Worm (Caenorhabditis elegans): ENCODE measurements around the gene kbp-3.

- TF ChIP-seq elt-3 (tag; optimal IDR thresholded peaks at IDR 0.05): no peak
- no peak for TF ChIP-seq snpc-4 (tag; optimal IDR thresholded peaks at IDR 0.05)
- peak; percentile 99 for TF ChIP-seq ama-1 (optimal IDR thresholded peaks at IDR 0.05)
Observed at ce11 chrII:14405489-14406059, 15.7 kb upstream of the kbp-3 start.
